Worm (Caenorhabditis elegans) whole organism, mixed stage, embryonic: ENCODE measurements around the gene W03G11.3.

Experiments used
- M03D4.4 ChIP-seq: sonication (generic microtip); optimal IDR thresholded peaks from 2 replicates; lab custom pipeline; 2017; ENCODE audit warnings: mild to moderate bottlenecking, missing genetic modification characterization, missing compliant biosample characterization
- bed-3 ChIP-seq: fragments of 200-800 bp; sonication (Bioruptor generic); optimal IDR thresholded peaks from 3 replicates; lab custom pipeline; 2018; ENCODE audit warnings: mild to moderate bottlenecking, missing genetic modification characterization, moderate library complexity, missing compliant biosample characterization
- blmp-1 ChIP-seq: fragments of 150-350 bp; optimal IDR thresholded peaks from 2 replicates; lab custom pipeline; 2014; ENCODE audit warnings: missing biosample characterization, missing genetic modification characterization
- ceh-39 ChIP-seq: fragments of 150-350 bp; optimal IDR thresholded peaks from 2 replicates; lab custom pipeline; 2014; ENCODE audit warnings: missing biosample characterization, missing genetic modification characterization
- ceh-43 ChIP-seq: fragments of 200-800 bp; sonication (Bioruptor generic); optimal IDR thresholded peaks from 2 replicates; lab custom pipeline; 2018; ENCODE audit warnings: mild to moderate bottlenecking, missing genetic modification characterization, moderate library complexity, missing compliant biosample characterization
- ceh-83 ChIP-seq: fragments of 200-800 bp; sonication (Bioruptor generic); optimal IDR thresholded peaks from 2 replicates; lab custom pipeline; 2018; ENCODE audit warnings: mild to moderate bottlenecking, missing genetic modification characterization, missing compliant biosample characterization
- ces-1 ChIP-seq: fragments of 150-350 bp; optimal IDR thresholded peaks from 2 replicates; lab custom pipeline; 2014; ENCODE audit warnings: missing biosample characterization, missing genetic modification reagents, missing genetic modification characterization
- cnd-1 ChIP-seq: fragments of 200-800 bp; sonication (Bioruptor generic); optimal IDR thresholded peaks from 2 replicates; lab custom pipeline; 2018; ENCODE audit warnings: mild to moderate bottlenecking, missing genetic modification characterization, missing compliant biosample characterization
- drap-1 ChIP-seq: fragments of 200-800 bp; sonication (Bioruptor generic); optimal IDR thresholded peaks from 3 replicates; lab custom pipeline; 2018; ENCODE audit warnings: mild to moderate bottlenecking, missing genetic modification characterization, missing compliant biosample characterization
- elt-1 ChIP-seq: sonication (generic microtip); optimal IDR thresholded peaks from 2 replicates; lab custom pipeline; 2017; ENCODE audit warnings: missing genetic modification characterization, mild to moderate bottlenecking, missing compliant biosample characterization, antibody characterized with exemption, moderate library complexity, borderline replicate concordance; ENCODE audit not compliant: insufficient read depth
- elt-3 ChIP-seq: fragments of 150-350 bp; optimal IDR thresholded peaks from 2 replicates; lab custom pipeline; 2014; ENCODE audit warnings: missing biosample characterization, missing genetic modification characterization
- flh-1 ChIP-seq: fragments of 200-800 bp; sonication (Bioruptor generic); optimal IDR thresholded peaks from 2 replicates; lab custom pipeline; 2018; ENCODE audit warnings: mild to moderate bottlenecking, missing genetic modification characterization, moderate library complexity, missing compliant biosample characterization
- ham-2 ChIP-seq: fragments of 200-800 bp; sonication (Bioruptor generic); optimal IDR thresholded peaks from 2 replicates; lab custom pipeline; 2018; ENCODE audit warnings: mild to moderate bottlenecking, missing genetic modification characterization, missing compliant biosample characterization
- hlh-1 ChIP-seq: fragments of 150-350 bp; optimal IDR thresholded peaks from 2 replicates; lab custom pipeline; 2014; ENCODE audit warnings: missing biosample characterization, missing genetic modification reagents, missing genetic modification characterization
- lin-13 ChIP-seq: fragments of 150-350 bp; optimal IDR thresholded peaks from 2 replicates; lab custom pipeline; 2014; ENCODE audit warnings: missing biosample characterization, missing genetic modification characterization
- lin-32 ChIP-seq: fragments of 200-800 bp; sonication (Bioruptor generic); optimal IDR thresholded peaks from 2 replicates; lab custom pipeline; 2018; ENCODE audit warnings: mild to moderate bottlenecking, missing genetic modification characterization, missing compliant biosample characterization
- lsy-2 ChIP-seq: fragments of 150-350 bp; optimal IDR thresholded peaks from 2 replicates; lab custom pipeline; 2014; ENCODE audit warnings: missing biosample characterization, missing genetic modification characterization
- mab-5 ChIP-seq: fragments of 150-350 bp; optimal IDR thresholded peaks from 2 replicates; lab custom pipeline; 2014; ENCODE audit warnings: missing biosample characterization, missing genetic modification characterization
- mep-1 ChIP-seq: fragments of 150-350 bp; optimal IDR thresholded peaks from 2 replicates; lab custom pipeline; 2017; ENCODE audit warnings: missing biosample characterization, missing genetic modification reagents, missing genetic modification characterization, inconsistent platforms
- mls-2 ChIP-seq: sonication (generic microtip); optimal IDR thresholded peaks from 2 replicates; lab custom pipeline; 2016; ENCODE audit warnings: mild to moderate bottlenecking, missing genetic modification characterization, moderate library complexity, missing compliant biosample characterization
- nhr-12 ChIP-seq: fragments of 150-350 bp; optimal IDR thresholded peaks from 2 replicates; lab custom pipeline; 2014; ENCODE audit warnings: missing biosample characterization, missing genetic modification characterization
- nhr-2 ChIP-seq: fragments of 150-350 bp; optimal IDR thresholded peaks from 2 replicates; lab custom pipeline; 2014; ENCODE audit warnings: missing biosample characterization, missing genetic modification characterization
- nhr-237 ChIP-seq: fragments of 150-350 bp; optimal IDR thresholded peaks from 2 replicates; lab custom pipeline; 2014; ENCODE audit warnings: missing biosample characterization, missing genetic modification characterization
- nhr-28 ChIP-seq: fragments of 150-350 bp; optimal IDR thresholded peaks from 2 replicates; lab custom pipeline; 2014; ENCODE audit warnings: missing biosample characterization, missing genetic modification characterization
- nhr-76 ChIP-seq: sonication (generic microtip); optimal IDR thresholded peaks from 2 replicates; lab custom pipeline; 2017; ENCODE audit warnings: missing biosample characterization, missing genetic modification characterization
- pha-4 ChIP-seq: fragments of 150-350 bp; optimal IDR thresholded peaks from 2 replicates; lab custom pipeline; 2018; ENCODE audit warnings: missing biosample characterization, missing genetic modification reagents, missing genetic modification characterization
- sem-2 ChIP-seq: fragments of 200-800 bp; sonication (Bioruptor generic); optimal IDR thresholded peaks from 2 replicates; lab custom pipeline; 2018; ENCODE audit warnings: mild to moderate bottlenecking, missing genetic modification characterization, missing compliant biosample characterization
- snpc-4 ChIP-seq: fragments of 150-350 bp; optimal IDR thresholded peaks from 2 replicates; lab custom pipeline; 2014; ENCODE audit warnings: missing biosample characterization, missing genetic modification characterization
- sptf-1 ChIP-seq: sonication (generic microtip); optimal IDR thresholded peaks from 2 replicates; lab custom pipeline; 2017; ENCODE audit warnings: mild to moderate bottlenecking, missing genetic modification characterization, moderate library complexity, missing compliant biosample characterization
- tbx-8 ChIP-seq: fragments of 200-800 bp; sonication (Bioruptor generic); optimal IDR thresholded peaks from 2 replicates; lab custom pipeline; 2018; ENCODE audit warnings: mild to moderate bottlenecking, missing genetic modification characterization, moderate library complexity, missing compliant biosample characterization
- unc-120 ChIP-seq: sonication (generic microtip); optimal IDR thresholded peaks from 2 replicates; lab custom pipeline; 2017; ENCODE audit warnings: missing genetic modification characterization, missing compliant biosample characterization; ENCODE audit not compliant: poor library complexity, severe bottlenecking
- unc-39 ChIP-seq: fragments of 150-350 bp; optimal IDR thresholded peaks from 2 replicates; lab custom pipeline; 2014; ENCODE audit warnings: missing biosample characterization, missing genetic modification characterization
- unc-62 ChIP-seq: fragments of 150-350 bp; optimal IDR thresholded peaks from 2 replicates; lab custom pipeline; 2014; ENCODE audit warnings: missing biosample characterization, missing genetic modification reagents, missing genetic modification characterization
- zip-8 ChIP-seq: fragments of 150-350 bp; optimal IDR thresholded peaks from 2 replicates; lab custom pipeline; 2014; ENCODE audit warnings: missing biosample characterization, missing genetic modification characterization
- ztf-11 ChIP-seq: fragments of 150-350 bp; optimal IDR thresholded peaks from 2 replicates; lab custom pipeline; 2014; ENCODE audit warnings: missing biosample characterization, missing genetic modification characterization

W03G11.3 gene

DNA sequence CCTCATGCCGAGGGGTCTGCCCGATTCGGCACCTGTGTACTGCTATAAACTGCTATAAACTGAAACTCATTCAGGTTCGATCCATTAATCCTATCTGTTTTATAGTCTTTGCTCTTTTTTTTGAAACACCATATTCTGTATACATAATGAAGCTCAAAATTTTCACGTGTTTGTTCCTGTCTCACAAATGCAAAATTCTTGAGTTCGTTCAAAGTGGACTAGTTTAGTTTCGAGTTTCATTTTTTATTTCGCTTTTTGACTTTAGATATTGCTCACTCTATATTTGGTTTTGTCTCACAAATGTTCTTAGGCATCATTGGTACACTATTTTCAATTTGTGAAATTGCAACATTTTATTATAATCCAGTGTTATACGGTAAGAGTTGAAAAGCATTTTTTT is 17.7 kb upstream of the W03G11.3 start, which contains the start of gene lgc-17:
TSS of gene lgc-17 (plus strand) at position 301 of the 400 bp plus-strand sequence.
- no peak for TF ChIP-seq tbx-8 (GFP tag; lab: Kevin White, UChicago)
- TF ChIP-seq nhr-76 (tag; lab: Kevin White, UChicago): no peak
- no peak for TF ChIP-seq sptf-1 (tag; lab: Kevin White, UChicago)
- TF ChIP-seq ztf-11 (tag; lab: Kevin White, UChicago): no peak
- TF ChIP-seq nhr-28 (tag; lab: Kevin White, UChicago): no peak
- no peak for TF ChIP-seq lin-13 (tag; lab: Kevin White, UChicago)
- TF ChIP-seq pha-4 (tag; lab: Kevin White, UChicago): no peak
- TF ChIP-seq zip-8 (tag; lab: Kevin White, UChicago): no peak
- TF ChIP-seq ham-2 (GFP tag; lab: Kevin White, UChicago): no peak
- TF ChIP-seq ceh-43 (GFP tag; lab: Kevin White, UChicago): no peak
- no peak for TF ChIP-seq nhr-12 (tag; lab: Kevin White, UChicago)
- TF ChIP-seq sem-2 (GFP tag; lab: Kevin White, UChicago): no peak
- no peak for TF ChIP-seq nhr-2
- TF ChIP-seq, all 35 proteins: peak for 0

DNA sequence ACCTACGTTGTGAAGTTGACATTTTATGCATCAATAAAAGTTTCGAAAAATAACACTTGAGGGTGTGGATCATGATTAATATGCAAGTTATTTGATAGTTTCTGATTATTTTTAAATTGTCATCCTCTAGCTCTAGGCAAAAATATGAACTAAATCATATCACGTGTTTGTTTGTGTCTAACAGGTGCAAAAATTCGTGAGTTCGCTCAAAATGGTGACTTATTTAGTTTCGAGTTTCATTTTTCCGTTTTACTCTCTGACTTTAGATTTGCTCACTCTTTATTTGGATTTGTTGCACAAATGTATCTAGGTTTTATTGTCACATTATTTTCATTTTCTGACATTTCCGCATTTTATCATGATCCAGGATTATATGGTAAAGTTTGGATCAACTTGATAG is 14.7 kb upstream of the W03G11.3 start, which contains the start of gene lgc-16:
TSS of gene lgc-16 (plus strand) at position 301 of the 400 bp plus-strand sequence.
- TF ChIP-seq hlh-1 (tag; lab: Kevin White, UChicago) (no peak), flh-1 (GFP tag; lab: Kevin White, UChicago) (no peak)

DNA sequence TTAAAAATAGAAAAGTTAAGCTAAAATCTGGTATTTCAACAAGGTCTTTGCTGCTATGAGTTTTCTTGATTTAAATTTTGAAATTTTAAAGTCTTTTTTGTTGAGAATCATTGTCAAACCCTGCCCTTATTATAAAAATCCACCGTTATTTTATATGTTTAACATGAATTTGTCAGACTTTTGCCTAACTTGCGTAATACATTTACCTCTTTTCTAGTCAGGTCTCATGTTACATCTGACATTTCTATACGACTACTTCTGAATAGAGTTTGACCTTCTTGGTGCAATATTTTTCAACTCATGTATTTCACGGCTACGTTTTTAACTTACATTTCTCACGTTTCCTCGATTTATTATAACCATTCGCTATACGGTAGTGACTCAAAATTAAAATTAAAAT is 10.4 kb upstream of the W03G11.3 start, which contains the start of gene lgc-15:
TSS of gene lgc-15 (plus strand) at position 301 of the 400 bp plus-strand sequence.
- TF ChIP-seq cnd-1 (tag; lab: Kevin White, UChicago): no peak

DNA sequence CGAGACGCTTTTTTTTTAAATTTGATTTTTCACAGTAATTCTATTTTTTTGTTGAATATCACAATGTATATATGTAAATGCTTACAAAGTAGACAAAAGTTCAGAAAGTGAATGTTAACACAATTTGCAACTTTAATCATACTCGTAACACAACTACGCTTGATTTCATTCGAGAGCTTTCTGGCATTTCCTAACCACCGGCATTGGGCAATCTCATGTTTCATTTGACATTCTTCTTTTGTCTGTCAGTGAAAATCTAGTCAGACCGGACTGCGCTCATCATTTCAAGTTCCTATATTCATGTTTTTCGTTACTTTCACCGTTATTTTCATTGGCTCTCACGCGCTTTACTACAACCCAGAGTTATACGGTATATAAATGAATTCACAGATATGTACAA is 7.6 kb upstream of the W03G11.3 start, which contains the start of gene lgc-14:
TSS of gene lgc-14 (plus strand) at position 301 of the 400 bp plus-strand sequence.
- no peak for TF ChIP-seq zip-8 (tag; lab: Kevin White, UChicago)
- TF ChIP-seq ceh-83 (GFP tag; lab: Kevin White, UChicago): no peak
- no peak for TF ChIP-seq nhr-28 (tag; lab: Kevin White, UChicago)
- no peak for TF ChIP-seq hlh-1 (tag; lab: Kevin White, UChicago)

DNA sequence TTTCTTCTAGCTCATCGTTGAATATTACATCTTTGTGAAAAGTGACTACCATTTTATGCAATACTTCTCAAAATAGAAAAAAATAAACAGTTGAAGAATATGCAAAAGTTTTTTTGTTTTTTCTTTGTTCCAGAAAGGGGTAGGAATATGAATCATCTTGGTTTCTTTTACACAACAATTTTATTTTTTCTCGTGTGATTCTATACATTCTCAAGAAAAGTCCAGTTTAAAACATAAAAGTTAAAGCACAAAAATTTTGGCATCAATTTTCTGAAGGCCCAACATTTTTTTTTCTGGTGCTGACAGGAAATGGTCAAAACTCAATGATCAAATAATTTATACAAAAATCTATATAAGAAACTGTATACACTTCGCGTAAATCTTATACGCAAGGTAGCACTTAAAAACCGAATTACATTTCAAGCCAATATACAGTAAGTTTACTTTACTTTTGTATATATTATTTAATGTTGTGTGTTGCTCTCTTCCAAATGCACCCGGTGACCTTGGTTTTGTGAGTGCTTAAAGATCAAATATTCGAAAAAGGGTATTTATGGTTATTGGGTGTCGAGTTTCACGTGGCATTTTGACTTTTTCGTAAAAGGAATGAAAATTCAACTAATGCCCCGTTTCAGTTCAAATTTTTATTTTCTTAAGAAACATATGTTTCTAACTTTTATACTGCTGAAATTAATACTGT is 5.1 kb upstream of the W03G11.3 start, which contains the start of the genes W03G11.2 and lgc-13:
TSS of gene W03G11.2 (minus strand) at position 101 of the 700 bp plus-strand sequence.
TSS of gene lgc-13 (plus strand) at position 650 of the 700 bp plus-strand sequence.
- TF ChIP-seq snpc-4: no peak
- TF ChIP-seq, all 35 proteins: peak for 0

DNA sequence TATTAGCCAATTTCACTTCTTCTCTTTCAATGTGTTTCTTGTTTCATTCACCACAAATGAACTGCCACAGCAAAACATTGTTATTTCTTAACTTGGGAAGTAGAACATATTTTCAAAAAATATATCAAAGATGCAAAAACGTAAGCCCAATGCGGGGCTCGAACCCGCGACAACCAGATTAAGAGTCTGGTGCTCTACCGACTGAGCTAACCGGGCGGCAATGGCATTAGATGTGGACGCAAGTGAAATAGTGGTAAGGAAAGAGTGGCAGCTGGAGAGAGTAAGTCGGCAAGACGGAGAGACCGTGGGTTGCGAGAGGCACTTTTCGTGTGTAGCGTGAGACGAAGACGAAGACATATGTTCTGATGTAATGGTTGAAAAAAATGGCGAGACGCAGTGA is 2.4 kb upstream of the W03G11.3 start:
- peak; percentile 95 for TF ChIP-seq sem-2 (GFP tag; lab: Kevin White, UChicago)
- TF ChIP-seq sptf-1 (tag; lab: Kevin White, UChicago): peak; percentile 98
- TF ChIP-seq mls-2 (tag; lab: Kevin White, UChicago): no peak
- TF ChIP-seq elt-1: no peak
- TF ChIP-seq pha-4 (tag; lab: Kevin White, UChicago): peak; percentile 79
- TF ChIP-seq ztf-11 (tag; lab: Kevin White, UChicago): peak; percentile 83
- TF ChIP-seq bed-3: peak; percentile 92
- TF ChIP-seq nhr-28 (tag; lab: Kevin White, UChicago): peak; percentile 75
- peak; percentile 77 for TF ChIP-seq nhr-76 (tag; lab: Kevin White, UChicago)
- no peak for TF ChIP-seq snpc-4
- TF ChIP-seq elt-3 (tag; lab: Kevin White, UChicago): peak; percentile 3
- peak; percentile 42 for TF ChIP-seq lin-13 (tag; lab: Kevin White, UChicago)
- TF ChIP-seq blmp-1: no peak
- peak; percentile 94 for TF ChIP-seq ceh-43 (GFP tag; lab: Kevin White, UChicago)
- TF ChIP-seq ceh-39 (tag; lab: Kevin White, UChicago): no peak
- no peak for TF ChIP-seq zip-8 (tag; lab: Kevin White, UChicago)
- peak; percentile 96 for TF ChIP-seq lin-32 (GFP tag; lab: Kevin White, UChicago)
- peak; percentile 70 for TF ChIP-seq nhr-12 (tag; lab: Kevin White, UChicago)
- no peak for TF ChIP-seq mab-5 (tag; lab: Kevin White, UChicago)
- TF ChIP-seq ces-1 (GFP tag; lab: Kevin White, UChicago): peak; percentile 94
- TF ChIP-seq tbx-8 (GFP tag; lab: Kevin White, UChicago): peak; percentile 93
- peak; percentile 62 for TF ChIP-seq hlh-1 (tag; lab: Kevin White, UChicago)
- TF ChIP-seq lsy-2 (tag; lab: Kevin White, UChicago): peak; percentile 31
- TF ChIP-seq unc-120 (tag; lab: Kevin White, UChicago): peak; percentile 98
- TF ChIP-seq mep-1: peak; percentile 81
- peak; percentile 98 for TF ChIP-seq drap-1
- peak; percentile 97 for TF ChIP-seq ham-2 (GFP tag; lab: Kevin White, UChicago)
- TF ChIP-seq unc-39 (tag; lab: Kevin White, UChicago): peak; percentile 46
- TF ChIP-seq nhr-237 (tag; lab: Kevin White, UChicago): peak; percentile 60
- TF ChIP-seq ceh-83 (GFP tag; lab: Kevin White, UChicago): peak; percentile 98
- TF ChIP-seq cnd-1 (tag; lab: Kevin White, UChicago): peak; percentile 98
- TF ChIP-seq flh-1 (GFP tag; lab: Kevin White, UChicago): peak; percentile 91
- peak; percentile 96 for TF ChIP-seq M03D4.4 (tag; lab: Kevin White, UChicago)
- no peak for TF ChIP-seq nhr-2
- peak; percentile 71 for TF ChIP-seq unc-62
- TF ChIP-seq, all 35 proteins: peak for 27
